Fruit fly (Drosophila melanogaster): Measurements from ENCODE around the gene comt.

- TF ChIP-seq Jarid2 (GFP tag; optimal IDR thresholded peaks at IDR 0.05): no peak
- no peak for TF ChIP-seq CG1832 (GFP tag; optimal IDR thresholded peaks at IDR 0.05)
- TF ChIP-seq gfzf (GFP tag; optimal IDR thresholded peaks at IDR 0.05): no peak
- no peak for TF ChIP-seq CG7556 (GFP tag; optimal IDR thresholded peaks at IDR 0.05)
- no peak for TF ChIP-seq CG8478 (optimal IDR thresholded peaks at IDR 0.05)
- TF ChIP-seq sqz (GFP tag; optimal IDR thresholded peaks at IDR 0.05): peak; percentile 28
- no peak for TF ChIP-seq pan (optimal IDR thresholded peaks at IDR 0.05)
- TF ChIP-seq pan (GFP tag; optimal IDR thresholded peaks at IDR 0.05 in 1 of 2, IDR thresholded peaks at IDR 0.05 in 1 of 2): no peak
- no peak for TF ChIP-seq CG30403 (GFP tag; optimal IDR thresholded peaks at IDR 0.05)
- TF ChIP-seq CG8388 (GFP tag; optimal IDR thresholded peaks at IDR 0.05): no peak
- no peak for TF ChIP-seq HLHmδ (GFP tag; optimal IDR thresholded peaks at IDR 0.05)
- no peak for TF ChIP-seq CG18599 (GFP tag; optimal IDR thresholded peaks at IDR 0.05)
- TF ChIP-seq Fer1 (GFP tag; optimal IDR thresholded peaks at IDR 0.05): no peak
- no peak for TF ChIP-seq CG2875 (GFP tag; optimal IDR thresholded peaks at IDR 0.05)
- TF ChIP-seq MTF-1 (GFP tag; optimal IDR thresholded peaks at IDR 0.05; ENCODE audit: borderline replicate concordance): no peak
Observed at dm6 chrX:13229217-13229616, 29.6 kb upstream of the comt start.
